Fruit fly (Drosophila melanogaster) whole organism, embryonic: Measurements from ENCODE around the gene CG13405.
A peak's percentile ranks its signal among the peaks of the same experiment; 100 is the strongest.

Experiments used
- Abd-B ChIP-seq: fragments of 200-800 bp; sonication (Bioruptor generic); optimal IDR thresholded peaks from 2 replicates; lab custom pipeline; 2018; ENCODE audit warnings: missing biosample characterization, mild to moderate bottlenecking, missing genetic modification characterization, moderate library complexity
- CG12155 ChIP-seq: fragments of 200-800 bp; sonication (Bioruptor generic); optimal IDR thresholded peaks from 3 replicates; lab custom pipeline; 2016; ENCODE audit warnings: missing biosample characterization, missing genetic modification characterization
- CG12659 ChIP-seq: fragments of 200-800 bp; sonication (Bioruptor generic); optimal IDR thresholded peaks from 3 replicates; lab custom pipeline; 2017; ENCODE audit warnings: mild to moderate bottlenecking, missing biosample characterization, missing genetic modification reagents, missing genetic modification characterization
- CG13894 ChIP-seq: fragments of 200-800 bp; sonication (Bioruptor generic); optimal IDR thresholded peaks from 3 replicates; lab custom pipeline; 2018; ENCODE audit warnings: missing biosample characterization, mild to moderate bottlenecking, missing genetic modification characterization, moderate library complexity
- CG30431 ChIP-seq: fragments of 200-800 bp; sonication (Bioruptor generic); optimal IDR thresholded peaks from 2 replicates; lab custom pipeline; 2017; ENCODE audit warnings: missing biosample characterization, missing genetic modification characterization
- CG3065 ChIP-seq: fragments of 200-800 bp; sonication (Bioruptor generic); optimal IDR thresholded peaks from 2 replicates; lab custom pipeline; 2016; ENCODE audit warnings: missing biosample characterization, missing genetic modification characterization
- CG34376 ChIP-seq: fragments of 200-800 bp; sonication (Bioruptor generic); optimal IDR thresholded peaks from 2 replicates; lab custom pipeline; 2018; ENCODE audit warnings: missing biosample characterization, mild to moderate bottlenecking, missing genetic modification characterization
- CG42726 ChIP-seq: fragments of 200-800 bp; sonication (Bioruptor generic); IDR thresholded peaks from 2 replicates; pipeline ENCODE4 v1.3.6; 2022; ENCODE audit warnings: missing biosample characterization, missing genetic modification characterization; ENCODE audit not compliant: partially characterized antibody
- CG4360 ChIP-seq: fragments of 200-800 bp; sonication (Bioruptor generic); IDR thresholded peaks from 2 replicates; pipeline ENCODE4 v1.3.6; 2022; ENCODE audit warnings: missing biosample characterization, missing genetic modification characterization
- CG5245 ChIP-seq: fragments of 200-800 bp; sonication (Bioruptor generic); optimal IDR thresholded peaks from 3 replicates; lab custom pipeline; 2016; ENCODE audit warnings: missing biosample characterization, missing genetic modification characterization
- CG7271 ChIP-seq: fragments of 200-800 bp; sonication (Bioruptor generic); optimal IDR thresholded peaks from 2 replicates; lab custom pipeline; 2018; ENCODE audit warnings: missing biosample characterization, mild to moderate bottlenecking, missing genetic modification characterization, moderate library complexity
- CG7372 ChIP-seq: fragments of 200-800 bp; sonication (Bioruptor generic); IDR thresholded peaks from 2 replicates; pipeline ENCODE4 v1.3.6; 2022; ENCODE audit warnings: missing biosample characterization, missing genetic modification characterization
- CG7839 ChIP-seq: fragments of 200-800 bp; sonication (Bioruptor generic); optimal IDR thresholded peaks from 3 replicates; lab custom pipeline; 2018; ENCODE audit warnings: missing biosample characterization, mild to moderate bottlenecking, missing genetic modification characterization, moderate library complexity
- CG8478 ChIP-seq: fragments of >200 bp; optimal IDR thresholded peaks from 2 replicates; lab custom pipeline; 2018
- CG8924 ChIP-seq: fragments of 200-800 bp; optimal IDR thresholded peaks from 3 replicates; lab custom pipeline; 2019; ENCODE audit warnings: missing biosample characterization, mild to moderate bottlenecking, missing genetic modification characterization, moderate library complexity
- CTCF ChIP-seq: fragments of 200-800 bp; sonication (Bioruptor generic); optimal IDR thresholded peaks from 2 replicates; lab custom pipeline; 2017; ENCODE audit warnings: missing biosample characterization, mild to moderate bottlenecking, missing genetic modification characterization, moderate library complexity
- E2f2 ChIP-seq: fragments of 200-800 bp; sonication (Bioruptor generic); IDR thresholded peaks from 2 replicates; pipeline ENCODE4 v1.3.6; 2022; ENCODE audit warnings: missing biosample characterization, missing genetic modification characterization
- GATAe ChIP-seq: fragments of 200-800 bp; sonication (Bioruptor generic); conservative IDR thresholded peaks from 2 replicates; pipeline ENCODE4 v1.3.6; 2022; ENCODE audit warnings: missing biosample characterization, missing genetic modification characterization
- Gug ChIP-seq: fragments of 200-800 bp; sonication (Bioruptor generic); IDR thresholded peaks from 4 replicates; pipeline ENCODE4 v1.3.6; 2022; ENCODE audit warnings: missing biosample characterization, missing genetic modification characterization
- Hr51 ChIP-seq, 2 experiments: fragments of 200-800 bp; sonication (Bioruptor generic); optimal IDR thresholded peaks; 2 replicates in 1 of 2; 3 replicates in 1 of 2; lab custom pipeline; 2016 to 2018; ENCODE audit warnings: missing biosample characterization in 2 of 2, missing genetic modification characterization in 2 of 2, mild to moderate bottlenecking in 1 of 2, moderate library complexity in 1 of 2
- NC2α ChIP-seq: fragments of 200-800 bp; sonication (Bioruptor generic); optimal IDR thresholded peaks from 2 replicates; lab custom pipeline; 2016; ENCODE audit warnings: missing biosample characterization, missing genetic modification characterization
- bbx ChIP-seq: fragments of 200-800 bp; sonication (Bioruptor generic); IDR thresholded peaks from 2 replicates; pipeline ENCODE4 v1.3.6; 2022; ENCODE audit warnings: missing biosample characterization, missing genetic modification characterization; ENCODE audit not compliant: partially characterized antibody
- ci ChIP-seq: fragments of 200-800 bp; sonication (Bioruptor generic); IDR thresholded peaks from 3 replicates; pipeline ENCODE4 v1.3.6; 2022; ENCODE audit warnings: missing biosample characterization, missing genetic modification characterization
- corto ChIP-seq: fragments of 200-800 bp; sonication (Bioruptor generic); optimal IDR thresholded peaks from 2 replicates; lab custom pipeline; 2016; ENCODE audit warnings: missing biosample characterization, mild to moderate bottlenecking, missing genetic modification characterization, moderate library complexity
- crol ChIP-seq: fragments of 200-800 bp; sonication (Bioruptor generic); IDR thresholded peaks from 2 replicates; pipeline ENCODE4 v1.3.6; 2022; ENCODE audit warnings: missing biosample characterization, missing genetic modification characterization
- crp ChIP-seq, 2 experiments: fragments of 200-800 bp; sonication (Bioruptor generic); optimal IDR thresholded peaks; 2 replicates in 1 of 2; 3 replicates in 1 of 2; lab custom pipeline; 2017; ENCODE audit warnings: missing biosample characterization in 2 of 2, missing genetic modification characterization in 2 of 2, mild to moderate bottlenecking in 1 of 2, moderate library complexity in 1 of 2
- exex ChIP-seq: fragments of 200-800 bp; sonication (Bioruptor generic); optimal IDR thresholded peaks from 4 replicates; lab custom pipeline; 2018; ENCODE audit warnings: missing biosample characterization, mild to moderate bottlenecking, missing genetic modification characterization, moderate library complexity
- gce ChIP-seq: fragments of 200-800 bp; sonication (Bioruptor generic); IDR thresholded peaks from 3 replicates; pipeline ENCODE4 v1.3.6; 2022; ENCODE audit warnings: missing biosample characterization, missing genetic modification characterization
- gsb-n ChIP-seq: fragments of 200-800 bp; sonication (Bioruptor generic); optimal IDR thresholded peaks from 3 replicates; lab custom pipeline; 2018; ENCODE audit warnings: missing biosample characterization, mild to moderate bottlenecking, missing genetic modification characterization
- hbn ChIP-seq: fragments of 200-800 bp; sonication (Bioruptor generic); IDR thresholded peaks from 2 replicates; pipeline ENCODE4 v1.3.6; 2022; ENCODE audit warnings: missing biosample characterization, missing genetic modification characterization; ENCODE audit not compliant: partially characterized antibody
- kah ChIP-seq: fragments of 200-800 bp; sonication (Bioruptor generic); optimal IDR thresholded peaks from 2 replicates; lab custom pipeline; 2018; ENCODE audit warnings: missing biosample characterization, mild to moderate bottlenecking, missing genetic modification characterization
- kni ChIP-seq: fragments of 200-800 bp; sonication (Bioruptor generic); optimal IDR thresholded peaks from 3 replicates; lab custom pipeline; 2017; ENCODE audit warnings: mild to moderate bottlenecking, missing biosample characterization, missing genetic modification reagents, missing genetic modification characterization
- knrl ChIP-seq: fragments of 200-800 bp; sonication (Bioruptor generic); IDR thresholded peaks from 3 replicates; pipeline ENCODE4 v1.3.6; 2022; ENCODE audit warnings: missing biosample characterization, missing genetic modification characterization; ENCODE audit not compliant: partially characterized antibody
- lab ChIP-seq: fragments of 200-800 bp; sonication (Bioruptor generic); optimal IDR thresholded peaks from 3 replicates; lab custom pipeline; 2017; ENCODE audit warnings: missing biosample characterization, missing genetic modification characterization, mild to moderate bottlenecking, moderate library complexity, missing genetic modification reagents
- lbe ChIP-seq: fragments of 200-800 bp; sonication (Bioruptor generic); optimal IDR thresholded peaks from 2 replicates; lab custom pipeline; 2016; ENCODE audit warnings: missing biosample characterization, mild to moderate bottlenecking, missing genetic modification characterization
- nerfin-2 ChIP-seq: fragments of 200-800 bp; sonication (Bioruptor generic); IDR thresholded peaks from 2 replicates; pipeline ENCODE4 v1.3.6; 2022; ENCODE audit warnings: missing biosample characterization, missing genetic modification characterization; ENCODE audit not compliant: partially characterized antibody
- nom ChIP-seq: fragments of 200-800 bp; sonication (Bioruptor generic); optimal IDR thresholded peaks from 2 replicates; lab custom pipeline; 2017; ENCODE audit warnings: missing biosample characterization, missing genetic modification characterization, mild to moderate bottlenecking, moderate library complexity, missing genetic modification reagents
- pan ChIP-seq, 4 experiments: fragments of >200 bp in 3 of 4; fragments of 200-800 bp in 1 of 4; sonication (Bioruptor generic) in 1 of 4; optimal IDR thresholded peaks in 3 of 4; IDR thresholded peaks in 1 of 4; 2 replicates each; pipeline versions ENCODE4 v1.3.6 to Lab custom; 2017 to 2022; ENCODE audit warnings: missing biosample characterization in 2 of 4, missing genetic modification characterization in 2 of 4, mixed read lengths in 1 of 4
- peb ChIP-seq: fragments of 200-800 bp; sonication (Bioruptor generic); IDR thresholded peaks from 2 replicates; pipeline ENCODE4 v1.3.6; 2022; ENCODE audit warnings: missing biosample characterization, missing genetic modification characterization
- pros ChIP-seq: fragments of 200-800 bp; sonication (Bioruptor generic); optimal IDR thresholded peaks from 3 replicates; lab custom pipeline; 2019; ENCODE audit warnings: missing biosample characterization, mild to moderate bottlenecking, missing genetic modification characterization, moderate library complexity
- sim ChIP-seq: fragments of 200-800 bp; sonication (Bioruptor generic); IDR thresholded peaks from 2 replicates; pipeline ENCODE4 v1.3.6; 2022; ENCODE audit warnings: missing biosample characterization, missing genetic modification characterization
- slp2 ChIP-seq: fragments of 200-800 bp; sonication (Bioruptor generic); optimal IDR thresholded peaks from 2 replicates; lab custom pipeline; 2016; ENCODE audit warnings: missing biosample characterization, missing genetic modification characterization
- sqz ChIP-seq: fragments of 200-800 bp; sonication (Bioruptor generic); optimal IDR thresholded peaks from 3 replicates; lab custom pipeline; 2018; ENCODE audit warnings: missing biosample characterization, mild to moderate bottlenecking, missing genetic modification characterization
- sug ChIP-seq: fragments of 200-800 bp; optimal IDR thresholded peaks from 2 replicates; lab custom pipeline; 2019; ENCODE audit warnings: missing biosample characterization, mild to moderate bottlenecking, missing genetic modification characterization, moderate library complexity
- zen2 ChIP-seq: fragments of 200-800 bp; sonication (Bioruptor generic); IDR thresholded peaks from 3 replicates; pipeline ENCODE4 v1.3.6; 2022; ENCODE audit warnings: missing biosample characterization, missing genetic modification characterization; ENCODE audit not compliant: partially characterized antibody
- zfh1 ChIP-seq: fragments of 200-800 bp; sonication (Bioruptor generic); IDR thresholded peaks from 3 replicates; pipeline ENCODE4 v1.3.6; 2022; ENCODE audit warnings: missing biosample characterization, missing genetic modification characterization

Gene CG13405

DNA sequence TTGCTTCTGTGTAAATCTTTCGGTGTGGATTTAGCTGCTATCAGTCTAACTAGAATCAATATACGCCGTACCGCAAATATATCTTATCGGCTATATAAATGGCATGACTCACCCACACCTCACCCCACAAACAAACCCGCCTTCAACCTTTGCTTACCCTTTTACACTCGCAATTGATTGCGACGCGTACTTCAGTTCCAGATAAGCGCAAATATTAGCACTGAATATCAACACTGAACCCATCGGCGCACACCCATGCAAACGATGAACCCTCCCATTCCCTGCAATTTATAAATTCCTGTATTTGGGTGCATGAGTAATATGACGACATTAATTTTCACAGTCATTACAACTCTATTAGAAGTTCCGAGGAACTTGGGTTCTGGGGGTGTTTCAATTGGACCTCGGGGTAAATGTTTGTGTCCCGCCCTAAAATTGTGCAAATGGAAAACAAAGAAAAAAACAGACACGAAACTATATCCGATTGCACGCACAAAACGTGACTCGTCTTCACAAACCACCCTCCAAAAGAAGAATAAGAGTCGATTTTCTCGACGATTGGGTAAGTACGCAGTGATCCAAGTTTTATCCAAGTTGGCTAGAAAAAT lies 10.2 kb upstream of the CG13405 start (continued):
- TF ChIP-seq NC2α (GFP tag; lab: Kevin White, UChicago) (no peak), gce (GFP tag; lab: Robert Waterston, UW) (no peak), CG8924 (no peak), hbn (GFP tag; lab: Robert Waterston, UW) (no peak), CG7271 (tag; lab: Kevin White, UChicago) (no peak), zen2 (GFP tag; lab: Robert Waterston, UW) (no peak), knrl (GFP tag; lab: Robert Waterston, UW) (no peak), lab (GFP tag; lab: Kevin White, UChicago) (peak; percentile 73), CG30431 (GFP tag; lab: Kevin White, UChicago) (no peak), GATAe (GFP tag; lab: Robert Waterston, UW) (peak; percentile 72; the same call in 1 of the 2 replicates), ci (GFP tag; lab: Robert Waterston, UW) (no peak), kah (GFP tag; lab: Kevin White, UChicago) (no peak), kni (no peak), pros (peak; percentile 97), sqz (peak; percentile 27), exex (peak; percentile 66), sug (tag; lab: Kevin White, UChicago) (peak; percentile 39), CG8478 (no peak), gsb-n (tag; lab: Kevin White, UChicago) (peak; percentile 26), bbx (no peak), CG34376 (GFP tag; lab: Kevin White, UChicago) (peak; percentile 32), peb (GFP tag; lab: Robert Waterston, UW) (no peak), CG12659 (no peak), E2f2 (GFP tag; lab: Robert Waterston, UW) (no peak), CG3065 (GFP tag; lab: Kevin White, UChicago) (no peak), CG5245 (GFP tag; lab: Kevin White, UChicago) (no peak)

DNA sequence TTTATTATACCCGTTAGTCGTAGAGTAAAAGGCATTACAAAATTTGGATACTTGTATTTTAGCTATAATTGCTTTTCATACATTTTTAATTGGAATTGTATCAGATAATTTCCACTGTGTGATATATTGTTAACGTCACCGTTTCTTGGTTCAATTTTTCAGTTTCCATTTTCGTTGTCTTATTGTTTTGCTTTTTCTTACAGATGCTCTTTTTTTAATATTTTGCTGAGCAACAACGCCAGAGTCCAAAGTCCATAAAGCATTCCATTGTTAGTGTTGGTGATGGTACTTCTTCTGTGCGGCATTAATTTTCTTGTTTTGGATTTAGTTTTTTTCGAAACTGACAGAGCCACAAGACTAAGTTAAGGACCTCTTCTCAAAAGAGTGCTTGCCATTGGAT lies 7.8 kb upstream of the CG13405 start:
- TF ChIP-seq CTCF (GFP tag; lab: Kevin White, UChicago) (no peak), nom (peak; percentile 69)

DNA sequence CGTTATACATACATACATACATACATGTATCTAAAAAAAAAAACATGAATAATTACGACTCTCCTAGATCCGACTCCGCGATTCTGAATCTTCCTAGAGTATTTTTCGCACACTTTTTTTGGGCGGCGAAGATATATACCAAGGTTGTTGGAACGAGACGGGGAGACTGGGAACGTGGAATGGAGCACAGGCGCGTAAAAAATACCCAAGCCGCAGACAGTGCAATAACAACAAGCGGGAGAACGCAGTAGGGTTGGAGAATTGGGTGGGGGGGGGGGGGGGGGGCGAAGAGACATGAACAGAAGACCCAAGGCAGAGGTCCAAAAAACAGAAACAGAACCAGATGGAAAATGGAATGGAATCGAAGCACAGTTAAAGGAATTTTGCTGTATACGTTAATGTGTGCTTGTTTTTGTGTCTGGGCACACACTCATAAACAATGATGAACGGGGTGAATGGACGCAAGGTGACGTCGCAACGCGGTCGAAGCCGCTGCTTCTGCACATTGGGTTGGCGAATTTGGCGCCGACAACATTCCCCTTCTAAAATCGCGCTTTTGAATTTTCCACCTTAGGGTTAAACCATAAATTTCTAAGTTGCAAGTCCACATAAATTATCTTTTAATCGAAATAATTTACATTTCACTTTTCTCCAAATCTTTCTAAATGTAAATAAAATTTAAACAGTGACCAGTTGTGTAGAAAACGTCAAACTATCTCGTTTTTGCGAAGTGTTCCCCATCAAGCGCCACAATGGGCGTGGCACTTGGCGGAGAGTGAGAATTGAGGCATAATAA lies 1.6 kb downstream of the CG13405 start:
- TF ChIP-seq corto (GFP tag; lab: Kevin White, UChicago) (peak; percentile 63), Gug (GFP tag; lab: Robert Waterston, UW) (no peak), Abd-B (GFP tag; lab: Kevin White, UChicago) (no peak), CG7839 (tag; lab: Kevin White, UChicago) (no peak), crp (GFP tag; optimal IDR thresholded peaks at IDR 0.05; lab: Kevin White, UChicago) (no peak), nerfin-2 (GFP tag; lab: Robert Waterston, UW) (no peak), crol (GFP tag; lab: Robert Waterston, UW) (peak; percentile 73), CG4360 (GFP tag; lab: Robert Waterston, UW) (no peak), Hr51 (GFP tag; optimal IDR thresholded peaks at IDR 0.05; lab: Kevin White, UChicago) (no peak), lbe (peak; percentile 73), CG13894 (peak; percentile 30), CG12155 (no peak), zfh1 (GFP tag; lab: Robert Waterston, UW) (no peak), pan (optimal IDR thresholded peaks at IDR 0.05; lab: Kevin White, UChicago) (no peak), pan (GFP tag; optimal IDR thresholded peaks at IDR 0.05 in 1 of 2, IDR thresholded peaks at IDR 0.05 in 1 of 2) (peak in 1 of 2 experiments; percentile 20), CG7372 (GFP tag; lab: Robert Waterston, UW) (no peak), kni (no peak), CG42726 (no peak), slp2 (GFP tag; lab: Kevin White, UChicago) (no peak), sim (GFP tag; lab: Robert Waterston, UW) (0 out of 2 replicates have a peak, but pooled peaks have one; percentile 36)
